Worm (Caenorhabditis elegans) whole organism, midembryonic: ENCODE results near the gene T19C3.7.

Experiments used
- T22C8.4 ChIP-seq: fragments of 200-800 bp; sonication (Bioruptor generic); IDR thresholded peaks from 2 replicates; pipeline ENCODE4 v1.3.6; 2022; ENCODE audit warnings: missing genetic modification characterization, missing compliant biosample characterization
- cog-1 ChIP-seq: sonication (generic microtip); optimal IDR thresholded peaks from 2 replicates; lab custom pipeline; 2016; ENCODE audit warnings: missing genetic modification characterization, missing compliant biosample characterization
- flt-1 ChIP-seq: fragments of 200-800 bp; sonication (Bioruptor generic); IDR thresholded peaks from 2 replicates; pipeline ENCODE4 v1.3.6; 2022; ENCODE audit warnings: missing genetic modification characterization, missing compliant biosample characterization
- klf-2 ChIP-seq: fragments of 200-800 bp; sonication (Bioruptor generic); conservative IDR thresholded peaks from 2 replicates; pipeline ENCODE4 v1.3.6; 2022; ENCODE audit warnings: missing genetic modification reagents, missing genetic modification characterization, missing compliant biosample characterization
- med-1 ChIP-seq: sonication (generic microtip); optimal IDR thresholded peaks from 2 replicates; lab custom pipeline; 2017; ENCODE audit warnings: missing genetic modification characterization, mild to moderate bottlenecking, missing compliant biosample characterization, antibody characterized with exemption, missing genetic modification reagents; ENCODE audit not compliant: insufficient read depth
- ref-1 ChIP-seq: fragments of 200-800 bp; sonication (Bioruptor generic); conservative IDR thresholded peaks from 2 replicates; pipeline ENCODE4 v1.3.6; 2022; ENCODE audit warnings: missing genetic modification reagents, missing genetic modification characterization, missing compliant biosample characterization
- tab-1 ChIP-seq: fragments of 200-800 bp; sonication (Bioruptor generic); IDR thresholded peaks from 2 replicates; pipeline ENCODE4 v1.3.6; 2022; ENCODE audit warnings: missing genetic modification characterization, missing compliant biosample characterization
- ztf-23 ChIP-seq: fragments of 200-800 bp; sonication (Bioruptor generic); IDR thresholded peaks from 2 replicates; pipeline ENCODE4 v1.3.6; 2022; ENCODE audit warnings: missing genetic modification reagents, missing genetic modification characterization, missing compliant biosample characterization
- ztf-29 ChIP-seq: fragments of 200-800 bp; sonication (Bioruptor generic); IDR thresholded peaks from 2 replicates; pipeline ENCODE4 v1.3.6; 2022; ENCODE audit warnings: missing genetic modification reagents, missing genetic modification characterization, missing compliant biosample characterization

T19C3.7 gene

DNA sequence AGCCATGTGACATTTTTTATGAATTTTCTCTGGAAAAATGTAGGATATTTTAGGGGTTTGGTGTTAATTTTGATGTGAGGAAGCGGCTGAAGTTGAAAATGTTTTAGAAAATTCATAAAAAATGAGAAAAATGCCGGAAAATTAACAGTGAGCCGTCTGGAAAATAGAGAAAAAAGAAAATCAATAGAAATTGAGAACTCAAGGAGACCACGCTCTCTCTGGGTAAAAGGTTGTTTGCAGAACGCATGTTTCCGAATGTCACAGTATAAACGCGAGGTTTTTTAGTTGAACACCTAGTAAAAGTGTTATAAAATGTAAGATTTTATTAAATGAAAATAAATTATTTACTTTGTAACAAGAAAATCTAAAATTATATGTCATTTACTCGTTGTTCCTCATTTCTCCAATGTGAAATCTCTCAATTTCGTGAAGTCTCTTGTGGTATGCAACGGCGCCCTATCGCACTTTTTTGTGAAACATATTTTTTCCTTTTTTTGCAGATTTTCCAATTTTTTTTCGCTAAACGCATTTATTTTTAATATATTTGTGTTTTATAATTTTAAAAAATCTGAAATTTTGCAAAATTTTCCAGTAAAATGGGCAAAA lies 4.3 kb upstream of the T19C3.7 start, which contains the start of the genes tag-266 and tag-267:
TSS of gene tag-266 (minus strand) at position 29 of the 606 bp plus-strand sequence.
TSS of gene tag-267 (plus strand) at position 593 of the 606 bp plus-strand sequence.
- peak; percentile 81 for TF ChIP-seq ztf-23 (GFP tag; lab: Robert Waterston, UW)
- no peak for TF ChIP-seq ref-1 (GFP tag; lab: Robert Waterston, UW)
- TF ChIP-seq ztf-29 (GFP tag; lab: Robert Waterston, UW): no peak
- TF ChIP-seq T22C8.4 (GFP tag; lab: Robert Waterston, UW): peak; percentile 57; the same call in 1 of the 2 replicates
- peak; percentile 94 for TF ChIP-seq cog-1
- TF ChIP-seq flt-1 (GFP tag; lab: Robert Waterston, UW): peak; percentile 81; the same call in 1 of the 2 replicates
- TF ChIP-seq tab-1 (GFP tag; lab: Robert Waterston, UW): no peak
- peak; percentile 74 for TF ChIP-seq klf-2 (GFP tag; lab: Robert Waterston, UW)
- no peak for TF ChIP-seq med-1 (GFP tag; lab: Kevin White, UChicago)

DNA sequence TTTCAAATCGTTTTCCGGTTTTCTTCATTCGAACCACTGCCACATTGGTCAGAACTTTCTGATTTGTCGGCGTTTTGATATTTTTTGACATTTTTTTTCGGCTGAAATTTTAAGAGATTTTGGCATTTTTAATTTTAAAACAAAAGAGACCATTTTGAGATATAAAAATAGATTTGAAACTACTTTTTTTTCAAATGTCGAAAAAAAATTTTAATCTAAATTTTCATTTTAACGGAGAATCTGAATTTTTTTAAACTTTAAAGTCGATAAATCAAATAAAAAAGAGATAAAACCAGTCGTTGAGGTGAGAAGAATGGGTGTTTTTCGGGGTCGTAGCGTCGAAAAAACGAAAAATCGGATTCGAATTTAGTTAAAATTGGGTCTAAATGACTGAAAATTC lies 2.4 kb upstream of the T19C3.7 start, which contains the start of gene sbds-1:
TSS of gene sbds-1 (minus strand) at position 101 of the 400 bp plus-strand sequence.
- TF ChIP-seq cog-1 (no peak), ztf-23 (GFP tag; lab: Robert Waterston, UW) (no peak), tab-1 (GFP tag; lab: Robert Waterston, UW) (no peak), med-1 (GFP tag; lab: Kevin White, UChicago) (no peak), flt-1 (GFP tag; lab: Robert Waterston, UW) (no peak), T22C8.4 (GFP tag; lab: Robert Waterston, UW) (no peak), ref-1 (GFP tag; lab: Robert Waterston, UW) (no peak), ztf-29 (GFP tag; lab: Robert Waterston, UW) (no peak), klf-2 (GFP tag; lab: Robert Waterston, UW) (no peak)

DNA sequence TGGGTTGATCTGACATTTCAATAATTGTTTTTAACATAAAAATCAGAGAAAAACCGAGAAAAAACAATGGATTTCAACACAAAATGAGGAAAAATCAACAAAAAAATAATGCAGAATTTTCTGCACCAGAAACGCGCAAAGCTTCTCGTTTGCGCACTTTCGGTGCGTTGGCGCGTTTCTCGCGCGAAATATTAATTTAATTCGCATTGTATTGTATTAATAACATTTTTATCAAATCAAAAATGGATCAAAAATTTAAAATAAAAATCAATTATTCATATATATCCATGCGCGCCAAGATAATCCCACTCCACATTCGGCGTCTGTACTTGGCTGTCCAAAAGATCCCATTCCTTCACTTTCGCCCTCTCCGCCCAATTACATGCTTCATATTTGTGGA lies 1.3 kb downstream of the T19C3.7 start, which contains the start of gene fem-2:
TSS of gene fem-2 (minus strand) at position 9 of the 400 bp plus-strand sequence.
- TF ChIP-seq flt-1 (GFP tag; lab: Robert Waterston, UW) (no peak), ztf-23 (GFP tag; lab: Robert Waterston, UW) (no peak), T22C8.4 (GFP tag; lab: Robert Waterston, UW) (no peak), tab-1 (GFP tag; lab: Robert Waterston, UW) (no peak), klf-2 (GFP tag; lab: Robert Waterston, UW) (no peak), ztf-29 (GFP tag; lab: Robert Waterston, UW) (no peak)

- no peak for TF ChIP-seq flt-1 (GFP tag; lab: Robert Waterston, UW)
- TF ChIP-seq ref-1 (GFP tag; lab: Robert Waterston, UW): no peak
- no peak for TF ChIP-seq med-1 (GFP tag; lab: Kevin White, UChicago)
- no peak for TF ChIP-seq klf-2 (GFP tag; lab: Robert Waterston, UW)
- TF ChIP-seq tab-1 (GFP tag; lab: Robert Waterston, UW): no peak
- TF ChIP-seq ztf-29 (GFP tag; lab: Robert Waterston, UW): no peak
- TF ChIP-seq T22C8.4 (GFP tag; lab: Robert Waterston, UW): no peak
- no peak for TF ChIP-seq ztf-23 (GFP tag; lab: Robert Waterston, UW)
- no peak for TF ChIP-seq cog-1
Observed at ce11 chrIII:631421-631820, 4.5 kb downstream of the T19C3.7 start, which contains the start of gene T19C3.6. T19C3.6 (minus strand) TSS chrIII:631521.

DNA sequence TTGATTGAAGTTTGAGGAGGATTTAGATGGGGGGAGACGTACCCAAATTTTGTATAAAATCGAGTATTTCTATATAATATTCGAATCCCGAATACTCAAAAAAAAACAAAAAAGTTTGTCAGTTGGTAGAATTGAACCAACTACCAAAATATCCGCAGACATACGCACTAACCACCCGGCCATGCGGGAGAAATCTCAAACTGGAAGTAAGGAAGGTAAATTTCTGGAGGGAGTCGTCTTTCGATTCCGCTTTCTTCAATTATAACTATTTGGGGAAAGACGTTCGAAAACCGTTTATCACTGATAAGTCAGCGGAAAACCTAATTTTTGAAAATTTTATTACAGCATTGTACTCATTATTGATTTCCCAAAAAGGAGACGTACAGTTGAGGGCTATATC lies 7.0 kb downstream of the T19C3.7 start:
- peak; percentile 10; the same call in 1 of the 2 replicates for TF ChIP-seq tab-1 (GFP tag; lab: Robert Waterston, UW)
- TF ChIP-seq flt-1 (GFP tag; lab: Robert Waterston, UW): peak; percentile 73
- TF ChIP-seq ref-1 (GFP tag; lab: Robert Waterston, UW): 0 out of 2 replicates have a peak, but pooled peaks have one; percentile 16
- TF ChIP-seq klf-2 (GFP tag; lab: Robert Waterston, UW): peak; percentile 51; the same call in 1 of the 2 replicates
- TF ChIP-seq ztf-23 (GFP tag; lab: Robert Waterston, UW): peak; percentile 54; the same call in 1 of the 2 replicates

- TF ChIP-seq klf-2 (GFP tag; lab: Robert Waterston, UW) (no peak), cog-1 (no peak), T22C8.4 (GFP tag; lab: Robert Waterston, UW) (no peak), flt-1 (GFP tag; lab: Robert Waterston, UW) (no peak), tab-1 (GFP tag; lab: Robert Waterston, UW) (no peak), ztf-29 (GFP tag; lab: Robert Waterston, UW) (no peak), ref-1 (GFP tag; lab: Robert Waterston, UW) (no peak), ztf-23 (GFP tag; lab: Robert Waterston, UW) (no peak), med-1 (GFP tag; lab: Kevin White, UChicago) (no peak)
Observed at ce11 chrIII:627838-628237, 8.1 kb downstream of the T19C3.7 start, which contains the start of gene T19C3.5. T19C3.5 (minus strand) TSS chrIII:627938.

DNA sequence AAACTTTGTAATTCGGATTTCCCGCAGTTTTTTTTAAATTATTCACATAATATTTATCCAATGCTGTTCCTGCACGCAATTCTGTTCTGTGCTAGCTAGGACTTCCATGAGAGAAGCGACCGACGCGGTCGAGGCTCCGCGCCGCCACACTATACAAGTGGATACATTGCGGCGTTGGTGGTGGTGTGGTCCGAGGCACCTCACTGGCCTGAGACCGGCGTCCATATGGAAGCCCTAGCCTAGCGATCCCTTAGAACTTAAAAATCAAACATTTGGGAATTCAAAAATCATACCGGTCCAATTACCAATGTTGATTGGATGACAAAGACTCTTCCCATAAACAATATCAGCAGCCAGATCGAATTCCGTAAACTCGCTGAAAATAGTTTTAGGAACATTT lies 9.9 kb downstream of the T19C3.7 start:
- TF ChIP-seq T22C8.4 (GFP tag; lab: Robert Waterston, UW): no peak

- TF ChIP-seq T22C8.4 (GFP tag; lab: Robert Waterston, UW) (no peak), ztf-29 (GFP tag; lab: Robert Waterston, UW) (no peak), klf-2 (GFP tag; lab: Robert Waterston, UW) (no peak), flt-1 (GFP tag; lab: Robert Waterston, UW) (peak; percentile 65; the same call in 1 of the 2 replicates), ref-1 (GFP tag; lab: Robert Waterston, UW) (no peak), ztf-23 (GFP tag; lab: Robert Waterston, UW) (peak; percentile 45; the same call in 1 of the 2 replicates), tab-1 (GFP tag; lab: Robert Waterston, UW) (no peak), cog-1 (peak; percentile 91), med-1 (GFP tag; lab: Kevin White, UChicago) (no peak)
Observed at ce11 chrIII:623754-624153, 12.2 kb downstream of the T19C3.7 start.

DNA sequence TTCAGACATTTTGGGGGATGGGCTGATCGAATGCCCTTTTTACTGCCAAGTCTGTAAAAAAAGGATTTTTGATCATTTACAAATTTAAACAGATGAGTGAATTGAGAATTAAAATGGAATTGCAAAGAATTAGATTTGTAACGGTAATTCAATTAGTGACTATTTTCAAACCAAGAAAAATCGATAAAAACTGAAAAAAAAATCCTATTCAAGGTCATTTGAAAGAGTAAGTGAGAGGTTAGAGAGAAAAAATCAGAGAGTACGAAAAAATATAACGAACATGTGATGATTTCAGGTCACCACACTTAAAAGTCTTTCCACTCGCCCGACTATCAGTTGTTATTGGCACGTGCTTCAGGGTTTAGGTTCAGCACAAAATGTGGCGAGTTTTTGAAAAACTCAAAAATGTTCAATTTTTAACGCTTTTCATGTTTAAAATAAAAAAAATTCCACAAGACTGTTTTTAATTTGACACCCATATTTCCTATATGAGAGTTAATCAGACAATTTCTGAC lies 15.7 kb downstream of the T19C3.7 start, which contains the start of gene T19C3.4:
TSS of gene T19C3.4 (minus strand) at position 51 of the 515 bp plus-strand sequence.
- no peak for TF ChIP-seq cog-1
- no peak for TF ChIP-seq med-1 (GFP tag; lab: Kevin White, UChicago)
- no peak for TF ChIP-seq ref-1 (GFP tag; lab: Robert Waterston, UW)
- TF ChIP-seq klf-2 (GFP tag; lab: Robert Waterston, UW): no peak
- no peak for TF ChIP-seq tab-1 (GFP tag; lab: Robert Waterston, UW)
- no peak for TF ChIP-seq flt-1 (GFP tag; lab: Robert Waterston, UW)
- no peak for TF ChIP-seq T22C8.4 (GFP tag; lab: Robert Waterston, UW)
- no peak for TF ChIP-seq ztf-29 (GFP tag; lab: Robert Waterston, UW)
- no peak for TF ChIP-seq ztf-23 (GFP tag; lab: Robert Waterston, UW)
